Worm (Caenorhabditis elegans) whole organism, L4 larva: Measurements from ENCODE around the gene ndub-3.

ENCODE experiments used
- F37D6.2 ChIP-seq: sonication (generic microtip); optimal IDR thresholded peaks from 2 replicates; lab custom pipeline; 2016; ENCODE audit warnings: mild to moderate bottlenecking, missing genetic modification characterization, missing compliant biosample characterization
- aly-2 ChIP-seq: sonication (generic microtip); optimal IDR thresholded peaks from 2 replicates; lab custom pipeline; 2018; ENCODE audit warnings: missing biosample characterization, missing genetic modification characterization
- ama-1 ChIP-seq: fragments of 150-350 bp; optimal IDR thresholded peaks from 2 replicates; lab custom pipeline; 2014; ENCODE audit warnings: inconsistent platforms, mixed read lengths
- ceh-28 ChIP-seq: fragments of 150-350 bp; optimal IDR thresholded peaks from 2 replicates; lab custom pipeline; 2014; ENCODE audit warnings: missing biosample characterization, missing genetic modification reagents, missing genetic modification characterization
- daf-12 ChIP-seq: fragments of 150-350 bp; optimal IDR thresholded peaks from 2 replicates; lab custom pipeline; 2014; ENCODE audit warnings: missing biosample characterization, missing genetic modification reagents, missing genetic modification characterization
- daf-8 ChIP-seq: fragments of 200-800 bp; sonication (Bioruptor generic); IDR thresholded peaks from 2 replicates; pipeline ENCODE4 v1.3.6; 2022; ENCODE audit warnings: missing genetic modification characterization, missing compliant biosample characterization
- lin-38 ChIP-seq: fragments of 200-800 bp; sonication (Bioruptor generic); IDR thresholded peaks from 2 replicates; pipeline ENCODE4 v1.3.6; 2022; ENCODE audit warnings: missing genetic modification reagents, missing genetic modification characterization, missing compliant biosample characterization
- nhr-102 ChIP-seq: sonication (generic microtip); optimal IDR thresholded peaks from 2 replicates; lab custom pipeline; 2016; ENCODE audit warnings: mild to moderate bottlenecking, missing genetic modification characterization, moderate library complexity, missing compliant biosample characterization
- skn-1 ChIP-seq: fragments of 150-350 bp; optimal IDR thresholded peaks from 2 replicates; lab custom pipeline; 2014; ENCODE audit warnings: missing biosample characterization, missing genetic modification characterization
- zfp-2 ChIP-seq: sonication (generic microtip); optimal IDR thresholded peaks from 2 replicates; lab custom pipeline; 2016; ENCODE audit warnings: mild to moderate bottlenecking, missing genetic modification characterization, missing compliant biosample characterization
- zfp-3 ChIP-seq: fragments of 200-800 bp; sonication (Bioruptor generic); conservative IDR thresholded peaks from 2 replicates; pipeline ENCODE4 v1.3.6; 2022; ENCODE audit warnings: missing genetic modification reagents, missing genetic modification characterization, missing compliant biosample characterization

The ndub-3 gene

ce11 chrII:8914654-8915053, 50.0 kb downstream of the ndub-3 start (continued):
- TF ChIP-seq F37D6.2 (tag; lab: Kevin White, UChicago) (no peak), ama-1 (no peak), aly-2 (tag; lab: Kevin White, UChicago) (no peak), daf-8 (GFP tag; lab: Robert Waterston, UW) (no peak), skn-1 (tag; lab: Kevin White, UChicago) (no peak), zfp-2 (no peak), nhr-102 (tag; lab: Kevin White, UChicago) (no peak), zfp-3 (no peak), lin-38 (GFP tag; lab: Robert Waterston, UW) (no peak), ceh-28 (no peak), daf-12 (no peak)
- TF ChIP-seq, all 104 proteins: peak for 4
